Worm (Caenorhabditis elegans) whole organism, L4 larva: ENCODE data around the gene R08C7.1.

Experiments used
- F49E8.2 ChIP-seq: sonication (generic microtip); optimal IDR thresholded peaks from 2 replicates; lab custom pipeline; 2016; ENCODE audit warnings: missing compliant biosample characterization, mild to moderate bottlenecking, missing genetic modification characterization, borderline replicate concordance
- T26A8.4 ChIP-seq: fragments of 200-800 bp; sonication (Bioruptor generic); IDR thresholded peaks from 2 replicates; pipeline ENCODE4 v1.3.6; 2022; ENCODE audit warnings: missing genetic modification characterization, missing compliant biosample characterization
- Y105C5A.15 ChIP-seq: fragments of 200-800 bp; sonication (Bioruptor generic); IDR thresholded peaks from 2 replicates; pipeline ENCODE4 v1.3.6; 2022; ENCODE audit warnings: missing genetic modification characterization, missing compliant biosample characterization
- Y48G9A.11 ChIP-seq: fragments of 200-800 bp; sonication (Bioruptor generic); IDR thresholded peaks from 2 replicates; pipeline ENCODE4 v1.3.6; 2022; ENCODE audit warnings: missing genetic modification reagents, missing genetic modification characterization, missing compliant biosample characterization
- ZK337.2 ChIP-seq: fragments of 200-800 bp; sonication (Bioruptor generic); IDR thresholded peaks from 2 replicates; pipeline ENCODE4 v1.3.6; 2022; ENCODE audit warnings: missing genetic modification reagents, missing genetic modification characterization, missing compliant biosample characterization
- aha-1 ChIP-seq: fragments of 150-350 bp; peaks from one replicate; lab custom pipeline; 2014; ENCODE audit warnings: missing biosample characterization, missing genetic modification characterization
- ama-1 ChIP-seq: fragments of 150-350 bp; optimal IDR thresholded peaks from 2 replicates; lab custom pipeline; 2014; ENCODE audit warnings: inconsistent platforms, mixed read lengths
- ceh-62 ChIP-seq: sonication (generic microtip); optimal IDR thresholded peaks from 2 replicates; lab custom pipeline; 2017; ENCODE audit warnings: missing biosample characterization, missing genetic modification characterization
- ctbp-1 ChIP-seq: fragments of 200-800 bp; sonication (Bioruptor generic); IDR thresholded peaks from 2 replicates; pipeline ENCODE4 v1.3.6; 2022; ENCODE audit warnings: missing genetic modification reagents, missing genetic modification characterization, missing compliant biosample characterization
- daf-16 ChIP-seq, 3 experiments: sonication (generic microtip); optimal IDR thresholded peaks; 2 replicates each; lab custom pipeline; 2016 to 2017; ENCODE audit warnings: missing genetic modification characterization in 3 of 3, missing genetic modification reagents in 3 of 3, mild to moderate bottlenecking in 2 of 3, missing compliant biosample characterization in 2 of 3, missing biosample characterization in 1 of 3, moderate library complexity in 1 of 3
- daf-19 ChIP-seq: fragments of 200-800 bp; sonication (Bioruptor generic); conservative IDR thresholded peaks from 2 replicates; pipeline ENCODE4 v1.3.6; 2022; ENCODE audit warnings: missing genetic modification characterization, missing compliant biosample characterization
- dmd-6 ChIP-seq: fragments of 200-800 bp; sonication (Bioruptor generic); IDR thresholded peaks from 2 replicates; pipeline ENCODE4 v1.3.6; 2022; ENCODE audit warnings: missing genetic modification reagents, missing genetic modification characterization, missing compliant biosample characterization
- dmd-9 ChIP-seq: fragments of 200-800 bp; sonication (Bioruptor generic); IDR thresholded peaks from 2 replicates; pipeline ENCODE4 v1.3.6; 2022; ENCODE audit warnings: missing genetic modification reagents, missing genetic modification characterization, missing compliant biosample characterization
- dpl-1 ChIP-seq: fragments of 150-350 bp; optimal IDR thresholded peaks from 2 replicates; lab custom pipeline; 2014; ENCODE audit warnings: missing biosample characterization, missing genetic modification reagents, missing genetic modification characterization
- duxl-1 ChIP-seq: sonication (generic microtip); optimal IDR thresholded peaks from 2 replicates; lab custom pipeline; 2016; ENCODE audit warnings: mild to moderate bottlenecking, missing genetic modification characterization, moderate library complexity, missing compliant biosample characterization; ENCODE audit not compliant: poor library complexity
- dve-1 ChIP-seq: sonication (generic microtip); optimal IDR thresholded peaks from 2 replicates; lab custom pipeline; 2017; ENCODE audit warnings: antibody characterized with exemption, mild to moderate bottlenecking, missing genetic modification characterization, missing compliant biosample characterization; ENCODE audit not compliant: insufficient read depth
- egl-43 ChIP-seq: fragments of 200-800 bp; sonication (Bioruptor generic); IDR thresholded peaks from 2 replicates; pipeline ENCODE4 v1.3.6; 2022; ENCODE audit warnings: missing genetic modification reagents, missing genetic modification characterization, missing compliant biosample characterization
- fos-1 ChIP-seq: fragments of 150-350 bp; optimal IDR thresholded peaks from 2 replicates; lab custom pipeline; 2014; ENCODE audit warnings: missing biosample characterization, missing genetic modification characterization
- gei-8 ChIP-seq: fragments of 200-800 bp; sonication (Bioruptor generic); optimal IDR thresholded peaks from 2 replicates; lab custom pipeline; 2018; ENCODE audit warnings: mild to moderate bottlenecking, missing genetic modification characterization, missing compliant biosample characterization
- hif-1 ChIP-seq, 2 experiments: sonication (generic microtip); optimal IDR thresholded peaks; 2 replicates each; lab custom pipeline; 2016 to 2017; ENCODE audit warnings: missing compliant biosample characterization in 2 of 2, missing genetic modification characterization in 2 of 2, missing genetic modification reagents in 2 of 2, missing genotype in 2 of 2, mild to moderate bottlenecking in 1 of 2
- hlh-11 ChIP-seq: fragments of 200-800 bp; sonication (Bioruptor generic); optimal IDR thresholded peaks from 2 replicates; lab custom pipeline; 2018; ENCODE audit warnings: mild to moderate bottlenecking, missing genetic modification characterization, missing compliant biosample characterization
- hlh-30 ChIP-seq: sonication (generic microtip); optimal IDR thresholded peaks from 2 replicates; lab custom pipeline; 2017; ENCODE audit warnings: antibody characterized with exemption, mild to moderate bottlenecking, missing genetic modification characterization, missing compliant biosample characterization; ENCODE audit not compliant: insufficient read depth
- hmg-1.1 ChIP-seq: fragments of 200-800 bp; sonication (Bioruptor generic); IDR thresholded peaks from 2 replicates; pipeline ENCODE4 v1.3.6; 2022; ENCODE audit warnings: missing genetic modification reagents, missing genetic modification characterization, missing compliant biosample characterization
- lim-7 ChIP-seq: fragments of 200-800 bp; sonication (Bioruptor generic); IDR thresholded peaks from 2 replicates; pipeline ENCODE4 v1.3.6; 2022; ENCODE audit warnings: missing genetic modification characterization, missing compliant biosample characterization
- lin-29 ChIP-seq: fragments of 200-800 bp; sonication (Bioruptor generic); IDR thresholded peaks from 2 replicates; pipeline ENCODE4 v1.3.6; 2022; ENCODE audit warnings: missing genetic modification reagents, missing genetic modification characterization, missing compliant biosample characterization
- lin-38 ChIP-seq: fragments of 200-800 bp; sonication (Bioruptor generic); IDR thresholded peaks from 2 replicates; pipeline ENCODE4 v1.3.6; 2022; ENCODE audit warnings: missing genetic modification reagents, missing genetic modification characterization, missing compliant biosample characterization
- lir-3 ChIP-seq: sonication (generic microtip); optimal IDR thresholded peaks from 2 replicates; lab custom pipeline; 2016; ENCODE audit warnings: mild to moderate bottlenecking, missing genetic modification characterization, missing compliant biosample characterization
- madf-9 ChIP-seq: fragments of 200-800 bp; sonication (Bioruptor generic); conservative IDR thresholded peaks from 2 replicates; pipeline ENCODE4 v1.3.6; 2022; ENCODE audit warnings: missing genetic modification reagents, missing genetic modification characterization, missing compliant biosample characterization
- mdl-1 ChIP-seq, 2 experiments: fragments of 150-350 bp in 1 of 2; sonication (generic microtip) in 1 of 2; optimal IDR thresholded peaks; 2 replicates each; lab custom pipeline; 2014 to 2017; ENCODE audit warnings: missing biosample characterization in 2 of 2, missing genetic modification characterization in 2 of 2
- mdt-29 ChIP-seq: fragments of 200-800 bp; sonication (Bioruptor generic); IDR thresholded peaks from 2 replicates; pipeline ENCODE4 v1.3.6; 2022; ENCODE audit warnings: missing genetic modification reagents, missing genetic modification characterization, missing compliant biosample characterization
- mep-1 ChIP-seq: fragments of 150-350 bp; sonication (generic microtip); optimal IDR thresholded peaks from 3 replicates; lab custom pipeline; 2014; ENCODE audit warnings: missing biosample characterization, missing genetic modification characterization
- mxl-3 ChIP-seq: fragments of 200-800 bp; sonication (Bioruptor generic); optimal IDR thresholded peaks from 2 replicates; lab custom pipeline; 2018; ENCODE audit warnings: mild to moderate bottlenecking, missing genetic modification characterization, missing compliant biosample characterization
- nhr-10 ChIP-seq: fragments of 150-350 bp; optimal IDR thresholded peaks from 2 replicates; lab custom pipeline; 2014; ENCODE audit warnings: missing biosample characterization, missing genetic modification characterization
- nhr-28 ChIP-seq: fragments of 150-350 bp; optimal IDR thresholded peaks from 2 replicates; lab custom pipeline; 2014; ENCODE audit warnings: missing biosample characterization, missing genetic modification characterization
- nhr-41 ChIP-seq: fragments of 200-800 bp; sonication (Bioruptor generic); IDR thresholded peaks from 2 replicates; pipeline ENCODE4 v1.3.6; 2022; ENCODE audit warnings: missing genetic modification reagents, missing genetic modification characterization, missing compliant biosample characterization
- nhr-48 ChIP-seq: sonication (generic microtip); optimal IDR thresholded peaks from 2 replicates; lab custom pipeline; 2016; ENCODE audit warnings: mild to moderate bottlenecking, missing genetic modification characterization, missing compliant biosample characterization
- pha-4 ChIP-seq, 2 experiments: fragments of 150-350 bp in 1 of 2; fragments of 200-800 bp in 1 of 2; sonication (Bioruptor generic) in 1 of 2; IDR thresholded peaks in 1 of 2; optimal IDR thresholded peaks in 1 of 2; 2 replicates each; pipeline versions ENCODE4 v1.3.6 to Lab custom; 2014 to 2022; ENCODE audit warnings: missing genetic modification characterization in 2 of 2, missing genetic modification reagents in 2 of 2, missing biosample characterization in 1 of 2, missing compliant biosample characterization in 1 of 2
- php-3 ChIP-seq: fragments of 200-800 bp; sonication (Bioruptor generic); IDR thresholded peaks from 2 replicates; pipeline ENCODE4 v1.3.6; 2022; ENCODE audit warnings: missing genetic modification reagents, missing genetic modification characterization, missing compliant biosample characterization
- pqm-1 ChIP-seq: sonication (generic microtip); optimal IDR thresholded peaks from 2 replicates; lab custom pipeline; 2017; ENCODE audit warnings: missing biosample characterization, missing genetic modification characterization
- sdz-12 ChIP-seq: fragments of 200-800 bp; sonication (Bioruptor generic); optimal IDR thresholded peaks from 2 replicates; lab custom pipeline; 2018; ENCODE audit warnings: mild to moderate bottlenecking, missing genetic modification characterization, missing compliant biosample characterization
- set-16 ChIP-seq: fragments of 200-800 bp; sonication (Bioruptor generic); IDR thresholded peaks from 2 replicates; pipeline ENCODE4 v1.3.6; 2022; ENCODE audit warnings: missing genetic modification reagents, missing genetic modification characterization, missing compliant biosample characterization
- tra-1 ChIP-seq: fragments of 200-800 bp; sonication (Bioruptor generic); IDR thresholded peaks from 2 replicates; pipeline ENCODE4 v1.3.6; 2022; ENCODE audit warnings: missing genetic modification reagents, missing genetic modification characterization, missing compliant biosample characterization
- ztf-11 ChIP-seq: fragments of 150-350 bp; optimal IDR thresholded peaks from 2 replicates; lab custom pipeline; 2014; ENCODE audit warnings: missing biosample characterization, missing genetic modification characterization
- ztf-7 ChIP-seq: fragments of 150-350 bp; optimal IDR thresholded peaks from 2 replicates; lab custom pipeline; 2014; ENCODE audit warnings: missing biosample characterization, missing genetic modification characterization

The R08C7.1 gene

DNA sequence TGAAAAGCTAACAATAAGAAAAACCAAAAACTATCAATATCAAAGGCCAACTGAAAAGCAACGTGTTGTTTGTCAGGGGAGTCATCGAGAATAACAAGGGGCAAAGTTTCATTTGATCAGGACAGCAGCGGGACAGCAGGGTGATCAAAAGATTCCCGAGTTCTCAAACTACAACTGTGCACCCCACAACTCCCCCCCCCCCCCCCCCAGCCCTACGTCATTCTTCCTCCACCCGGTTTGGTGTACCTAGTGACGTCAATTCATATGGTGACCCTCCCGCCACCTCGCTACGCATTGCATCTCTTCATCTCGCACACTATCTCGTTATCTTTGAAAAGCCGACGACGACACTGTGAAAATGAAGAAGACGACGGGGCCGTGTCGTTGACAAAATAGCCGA, 22.1 kb downstream of the R08C7.1 start:
- TF ChIP-seq lim-7 (GFP tag; lab: Robert Waterston, UW), result 0 out of 2 replicates have a peak, but pooled peaks have one; percentile 27
- TF ChIP-seq mxl-3 (GFP tag; lab: Kevin White, UChicago), result peak; percentile 24
- TF ChIP-seq mdt-29 (GFP tag; lab: Robert Waterston, UW), result peak; percentile 28; the same call in 1 of the 2 replicates
- no peak for TF ChIP-seq lin-29 (GFP tag; lab: Robert Waterston, UW)
- TF ChIP-seq T26A8.4 (GFP tag; lab: Robert Waterston, UW), result peak; percentile 36; the same call in 1 of the 2 replicates
- TF ChIP-seq sdz-12 (GFP tag; lab: Kevin White, UChicago), result peak; percentile 45
- no peak for TF ChIP-seq ceh-62 (tag; lab: Kevin White, UChicago)
- TF ChIP-seq hif-1 (tag; optimal IDR thresholded peaks at IDR 0.05; lab: Kevin White, UChicago), result peak in 1 of 2 experiments; percentile 16
- TF ChIP-seq gei-8 (GFP tag; lab: Kevin White, UChicago), result no peak
- TF ChIP-seq egl-43, result 0 out of 2 replicates have a peak, but pooled peaks have one; percentile 41
- 0 out of 2 replicates have a peak, but pooled peaks have one; percentile 13 for TF ChIP-seq hmg-1.1 (GFP tag; lab: Robert Waterston, UW)
- TF ChIP-seq fos-1 (tag; lab: Kevin White, UChicago), result no peak
- peak; percentile 9; the same call in 1 of the 2 replicates for TF ChIP-seq pha-4 (GFP tag; IDR thresholded peaks at IDR 0.05; lab: Robert Waterston, UW)
- no peak for TF ChIP-seq pha-4 (tag; optimal IDR thresholded peaks at IDR 0.05; lab: Kevin White, UChicago)
- TF ChIP-seq set-16 (GFP tag; lab: Robert Waterston, UW), result peak; percentile 65
- peak; percentile 58 for TF ChIP-seq hlh-11 (tag; lab: Kevin White, UChicago)
- TF ChIP-seq madf-9 (GFP tag; lab: Robert Waterston, UW), result 0 out of 2 replicates have a peak, but pooled peaks have one; percentile 25
- TF ChIP-seq ctbp-1 (GFP tag; lab: Robert Waterston, UW), result 0 out of 2 replicates have a peak, but pooled peaks have one; percentile 32
- 0 out of 2 replicates have a peak, but pooled peaks have one; percentile 5 for TF ChIP-seq Y48G9A.11

DNA sequence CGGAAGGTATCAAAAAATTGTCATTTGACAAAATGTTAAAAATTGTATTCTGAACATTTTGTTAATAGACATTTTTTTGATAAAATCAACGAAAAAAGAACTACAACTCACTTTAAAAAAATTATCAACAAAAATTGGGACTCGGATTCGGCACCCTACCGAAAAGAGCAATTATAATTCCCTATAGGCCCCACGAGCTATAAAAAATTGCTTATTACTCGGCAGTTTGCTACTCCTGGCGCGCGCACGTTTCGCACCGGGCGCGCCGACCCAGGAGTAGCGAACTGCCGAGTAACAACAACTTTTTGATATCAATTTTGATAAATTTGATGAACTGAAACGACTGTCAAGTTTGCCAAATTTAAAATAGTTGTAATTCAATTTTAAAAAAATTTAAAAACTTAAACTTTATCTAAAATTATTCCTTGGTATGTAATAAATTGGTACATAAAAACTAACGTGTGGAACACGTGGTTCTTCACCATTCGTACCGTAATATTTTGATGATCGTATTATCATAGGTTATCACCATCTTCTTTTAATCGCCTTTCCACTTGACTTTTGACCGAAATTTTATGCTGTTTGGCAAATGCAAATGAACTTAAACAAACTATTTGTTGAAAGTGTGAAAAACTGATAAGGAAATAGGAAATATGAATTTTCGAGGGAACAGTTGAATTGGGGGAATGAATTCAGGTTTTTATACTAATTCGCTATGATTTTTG, 23.8 kb downstream of the R08C7.1 start:
- TF ChIP-seq tra-1 (GFP tag; lab: Robert Waterston, UW) (0 out of 2 replicates have a peak, but pooled peaks have one; percentile 18), hlh-11 (tag; lab: Kevin White, UChicago) (peak; percentile 17), ztf-11 (tag; lab: Kevin White, UChicago) (no peak), egl-43 (no peak), nhr-28 (tag; lab: Kevin White, UChicago) (peak; percentile 39), dmd-6 (GFP tag; lab: Robert Waterston, UW) (0 out of 2 replicates have a peak, but pooled peaks have one; percentile 13), dve-1 (tag; lab: Kevin White, UChicago) (peak; percentile 66), hlh-30 (tag; lab: Kevin White, UChicago) (peak; percentile 47), ztf-7 (tag; lab: Kevin White, UChicago) (no peak), daf-19 (GFP tag; lab: Robert Waterston, UW) (no peak), F49E8.2 (tag; lab: Kevin White, UChicago) (no peak), nhr-48 (tag; lab: Kevin White, UChicago) (peak; percentile 17), aha-1 (tag; lab: Kevin White, UChicago) (peak; percentile 89), hif-1 (tag; optimal IDR thresholded peaks at IDR 0.05; lab: Kevin White, UChicago) (no peak), lin-38 (no peak), pqm-1 (tag; lab: Kevin White, UChicago) (peak; percentile 24), nhr-10 (tag; lab: Kevin White, UChicago) (no peak), Y105C5A.15 (GFP tag; lab: Robert Waterston, UW) (no peak), lir-3 (tag; lab: Kevin White, UChicago) (no peak), T26A8.4 (GFP tag; lab: Robert Waterston, UW) (no peak), ama-1 (lab: Kevin White, UChicago) (peak; percentile 34), daf-16 (GFP tag; optimal IDR thresholded peaks at IDR 0.05; lab: Kevin White, UChicago) (no peak), daf-16 (tag; optimal IDR thresholded peaks at IDR 0.05; lab: Kevin White, UChicago) (peak; percentile 47), ZK337.2 (GFP tag; lab: Robert Waterston, UW) (no peak; the same call in 1 of the 2 replicates), pha-4 (GFP tag; IDR thresholded peaks at IDR 0.05; lab: Robert Waterston, UW) (peak; percentile 22; the same call in 1 of the 2 replicates), pha-4 (tag; optimal IDR thresholded peaks at IDR 0.05; lab: Kevin White, UChicago) (no peak), mxl-3 (GFP tag; lab: Kevin White, UChicago) (peak; percentile 74), mep-1 (tag; lab: Kevin White, UChicago) (no peak), mdl-1 (tag; optimal IDR thresholded peaks at IDR 0.05; lab: Kevin White, UChicago) (no peak), duxl-1 (tag; lab: Kevin White, UChicago) (no peak), dpl-1 (GFP tag; lab: Kevin White, UChicago) (no peak), Y48G9A.11 (no peak), ctbp-1 (GFP tag; lab: Robert Waterston, UW) (no peak), nhr-41 (GFP tag; lab: Robert Waterston, UW) (no peak), dmd-9 (GFP tag; lab: Robert Waterston, UW) (no peak), php-3 (GFP tag; lab: Robert Waterston, UW) (no peak)
